Fruit fly (Drosophila melanogaster) whole organism, pupa: ENCODE measurements around the gene CG14280.

ENCODE experiments used
- CG10348 ChIP-seq: fragments of 200-800 bp; sonication (Bioruptor generic); IDR thresholded peaks from 2 replicates; pipeline ENCODE4 v1.3.6; 2022; ENCODE audit warnings: missing biosample characterization, missing genetic modification characterization
- CG12605 ChIP-seq: fragments of 200-800 bp; sonication (Bioruptor generic); IDR thresholded peaks from 2 replicates; pipeline ENCODE4 v1.3.6; 2022; ENCODE audit warnings: missing biosample characterization, missing genetic modification characterization
- CG13204 ChIP-seq: fragments of 200-800 bp; sonication (Bioruptor generic); optimal IDR thresholded peaks from 2 replicates; lab custom pipeline; 2018; ENCODE audit warnings: missing biosample characterization, mild to moderate bottlenecking, missing genetic modification characterization, moderate library complexity
- CG14655 ChIP-seq: fragments of 200-800 bp; sonication (Bioruptor generic); optimal IDR thresholded peaks from 3 replicates; lab custom pipeline; 2017; ENCODE audit warnings: mild to moderate bottlenecking, missing biosample characterization, missing genetic modification reagents, missing genetic modification characterization
- CG15710 ChIP-seq: fragments of 200-800 bp; sonication (Bioruptor generic); optimal IDR thresholded peaks from 2 replicates; lab custom pipeline; 2018; ENCODE audit warnings: missing biosample characterization, mild to moderate bottlenecking, missing genetic modification characterization, moderate library complexity
- CG17806 ChIP-seq: fragments of 200-800 bp; sonication (Bioruptor generic); optimal IDR thresholded peaks from 2 replicates; lab custom pipeline; 2018; ENCODE audit warnings: missing biosample characterization, mild to moderate bottlenecking, missing genetic modification characterization, moderate library complexity
- CG32121 ChIP-seq: fragments of 200-800 bp; sonication (Bioruptor generic); IDR thresholded peaks from 2 replicates; pipeline ENCODE4 v1.3.6; 2022; ENCODE audit warnings: missing biosample characterization, missing genetic modification characterization
- CG34367 ChIP-seq: fragments of 200-800 bp; sonication (Bioruptor generic); optimal IDR thresholded peaks from 2 replicates; lab custom pipeline; 2018; ENCODE audit warnings: missing biosample characterization, mild to moderate bottlenecking, missing genetic modification characterization
- CG4496 ChIP-seq: fragments of 200-800 bp; sonication (Bioruptor generic); IDR thresholded peaks from 3 replicates; pipeline ENCODE4 v1.3.6; 2022; ENCODE audit warnings: missing biosample characterization, missing genetic modification characterization
- CG8159 ChIP-seq: fragments of 200-800 bp; sonication (Bioruptor generic); optimal IDR thresholded peaks from 3 replicates; lab custom pipeline; 2018; ENCODE audit warnings: missing biosample characterization, mild to moderate bottlenecking, missing genetic modification characterization, moderate library complexity
- CG8301 ChIP-seq: fragments of 200-800 bp; sonication (Bioruptor generic); optimal IDR thresholded peaks from 2 replicates; lab custom pipeline; 2018; ENCODE audit warnings: missing biosample characterization, mild to moderate bottlenecking, missing genetic modification characterization
- CG9948 ChIP-seq: fragments of 200-800 bp; sonication (Bioruptor generic); optimal IDR thresholded peaks from 2 replicates; lab custom pipeline; 2018; ENCODE audit warnings: missing biosample characterization, mild to moderate bottlenecking, missing genetic modification characterization, moderate library complexity
- D1 ChIP-seq: fragments of 200-800 bp; sonication (Bioruptor generic); optimal IDR thresholded peaks from 2 replicates; lab custom pipeline; 2018; ENCODE audit warnings: missing biosample characterization, mild to moderate bottlenecking, missing genetic modification characterization, moderate library complexity
- EcR ChIP-seq: fragments of 200-800 bp; sonication (Bioruptor generic); optimal IDR thresholded peaks from 3 replicates; lab custom pipeline; 2019; ENCODE audit warnings: missing biosample characterization, missing genetic modification characterization, mild to moderate bottlenecking, moderate library complexity, missing genetic modification reagents
- Ets98B ChIP-seq: fragments of 200-800 bp; sonication (Bioruptor generic); IDR thresholded peaks from 2 replicates; pipeline ENCODE4 v1.3.6; 2022; ENCODE audit warnings: missing biosample characterization, missing genetic modification characterization
- Pif1A ChIP-seq: fragments of 200-800 bp; sonication (Bioruptor generic); optimal IDR thresholded peaks from 3 replicates; lab custom pipeline; 2016; ENCODE audit warnings: missing biosample characterization, missing genetic modification characterization
- Pif1B ChIP-seq: fragments of 200-800 bp; sonication (Bioruptor generic); optimal IDR thresholded peaks from 3 replicates; lab custom pipeline; 2016; ENCODE audit warnings: missing biosample characterization, missing genetic modification characterization
- Snoo ChIP-seq: fragments of 200-800 bp; sonication (Bioruptor generic); optimal IDR thresholded peaks from 3 replicates; lab custom pipeline; 2017; ENCODE audit warnings: missing biosample characterization, mild to moderate bottlenecking, missing genetic modification characterization, inconsistent platforms
- fd96Ca ChIP-seq: fragments of 200-800 bp; sonication (Bioruptor generic); IDR thresholded peaks from 3 replicates; pipeline ENCODE4 v1.3.6; 2022; ENCODE audit warnings: missing biosample characterization, missing genetic modification characterization
- gl ChIP-seq: fragments of 200-800 bp; sonication (Bioruptor generic); optimal IDR thresholded peaks from 2 replicates; lab custom pipeline; 2018; ENCODE audit warnings: missing biosample characterization, mild to moderate bottlenecking, missing genetic modification characterization
- rn ChIP-seq: fragments of 200-800 bp; sonication (Bioruptor generic); IDR thresholded peaks from 2 replicates; pipeline ENCODE4 v1.3.6; 2022; ENCODE audit warnings: missing biosample characterization, missing genetic modification characterization

Gene CG14280

dm6 chr3R:19286488-19286887, 29.9 kb downstream of the CG14280 start:
- TF ChIP-seq CG15710 (tag; lab: Kevin White, UChicago): peak; percentile 87
- peak; percentile 79 for TF ChIP-seq gl (tag; lab: Kevin White, UChicago)
- peak; percentile 90 for TF ChIP-seq CG34367 (tag; lab: Kevin White, UChicago)
- TF ChIP-seq CG8301: peak; percentile 48
- TF ChIP-seq CG17806: peak; percentile 89
- peak; percentile 78 for TF ChIP-seq Pif1B (GFP tag; lab: Kevin White, UChicago)
- peak; percentile 71 for TF ChIP-seq Pif1A (GFP tag; lab: Kevin White, UChicago)
- TF ChIP-seq fd96Ca (GFP tag; lab: Robert Waterston, UW): 0 out of 3 replicates have a peak, but pooled peaks have one; percentile 54
- TF ChIP-seq CG8159 (tag; lab: Kevin White, UChicago): peak; percentile 92
- peak; percentile 70 for TF ChIP-seq CG14655 (GFP tag; lab: Kevin White, UChicago)
- TF ChIP-seq D1 (tag; lab: Kevin White, UChicago): peak; percentile 73
- TF ChIP-seq rn (GFP tag; lab: Robert Waterston, UW): no peak
- TF ChIP-seq Ets98B (GFP tag; lab: Robert Waterston, UW): no peak
- TF ChIP-seq Snoo (tag; lab: Kevin White, UChicago): peak; percentile 88
- no peak for TF ChIP-seq CG12605 (GFP tag; lab: Robert Waterston, UW)
- TF ChIP-seq CG4496 (GFP tag; lab: Robert Waterston, UW): peak; percentile 71
- no peak for TF ChIP-seq CG10348 (GFP tag; lab: Robert Waterston, UW)
- peak; percentile 5 for TF ChIP-seq EcR (GFP tag; lab: Kevin White, UChicago)
- no peak for TF ChIP-seq CG32121 (GFP tag; lab: Robert Waterston, UW)
- TF ChIP-seq CG13204 (GFP tag; lab: Kevin White, UChicago): peak; percentile 78
- peak; percentile 87 for TF ChIP-seq CG9948 (tag; lab: Kevin White, UChicago)
- TF ChIP-seq, all 21 proteins: peak for 16

DNA sequence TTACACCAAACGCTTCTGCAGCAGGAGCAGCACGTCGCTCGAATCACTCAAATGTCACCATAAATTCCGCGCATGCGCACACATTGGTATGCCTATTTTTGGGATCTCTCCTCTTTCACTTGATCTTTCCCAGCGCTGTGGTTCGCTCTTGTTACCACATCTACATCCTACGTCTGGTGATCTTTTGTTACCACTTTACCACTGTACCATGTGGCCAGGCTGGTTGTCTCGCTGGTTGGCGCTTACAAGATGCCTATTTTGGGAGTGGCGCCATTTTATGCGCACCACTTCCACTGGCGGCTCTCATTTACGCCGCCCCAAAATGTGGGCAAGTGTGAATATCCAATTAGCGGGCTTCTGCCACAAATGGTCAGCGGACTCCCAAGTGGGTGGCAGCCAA, 31.1 kb downstream of the CG14280 start:
- no peak for TF ChIP-seq CG15710 (tag; lab: Kevin White, UChicago)
- no peak for TF ChIP-seq CG10348 (GFP tag; lab: Robert Waterston, UW)
- TF ChIP-seq Snoo (tag; lab: Kevin White, UChicago): no peak
- TF ChIP-seq gl (tag; lab: Kevin White, UChicago): no peak
- TF ChIP-seq EcR (GFP tag; lab: Kevin White, UChicago): no peak
- TF ChIP-seq fd96Ca (GFP tag; lab: Robert Waterston, UW): no peak
- TF ChIP-seq CG34367 (tag; lab: Kevin White, UChicago): no peak
- no peak for TF ChIP-seq Pif1B (GFP tag; lab: Kevin White, UChicago)
- TF ChIP-seq CG32121 (GFP tag; lab: Robert Waterston, UW): no peak
- TF ChIP-seq CG9948 (tag; lab: Kevin White, UChicago): no peak
- TF ChIP-seq CG14655 (GFP tag; lab: Kevin White, UChicago): no peak
- TF ChIP-seq D1 (tag; lab: Kevin White, UChicago): no peak
- TF ChIP-seq CG8301: no peak

DNA sequence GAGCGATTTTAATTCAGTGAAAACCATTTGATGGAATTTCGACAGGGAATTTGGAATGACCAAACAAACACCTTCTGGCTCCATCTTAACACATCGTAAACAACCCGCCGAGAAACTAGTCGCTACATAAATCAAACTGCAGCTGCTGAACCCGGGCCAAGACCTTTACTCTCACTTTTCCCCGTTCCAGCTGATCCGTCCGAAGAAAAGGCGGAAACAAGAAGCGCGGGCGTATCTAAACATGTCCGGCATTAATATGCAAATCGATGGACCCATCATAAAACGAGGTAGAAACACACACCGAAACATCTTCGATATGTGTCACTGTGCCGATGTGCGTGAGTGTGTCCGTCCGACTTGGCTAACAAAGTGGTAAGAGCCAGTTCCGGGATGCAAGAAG, 36.4 kb downstream of the CG14280 start:
- TF ChIP-seq CG9948 (tag; lab: Kevin White, UChicago) (no peak), Pif1B (GFP tag; lab: Kevin White, UChicago) (no peak), CG8159 (tag; lab: Kevin White, UChicago) (no peak), Pif1A (GFP tag; lab: Kevin White, UChicago) (no peak), EcR (GFP tag; lab: Kevin White, UChicago) (no peak), fd96Ca (GFP tag; lab: Robert Waterston, UW) (no peak), D1 (tag; lab: Kevin White, UChicago) (no peak), CG8301 (no peak), gl (tag; lab: Kevin White, UChicago) (no peak), rn (GFP tag; lab: Robert Waterston, UW) (no peak), CG12605 (GFP tag; lab: Robert Waterston, UW) (no peak), CG4496 (GFP tag; lab: Robert Waterston, UW) (no peak)

- TF ChIP-seq CG8301 (no peak), gl (tag; lab: Kevin White, UChicago) (no peak), Pif1A (GFP tag; lab: Kevin White, UChicago) (no peak), CG4496 (GFP tag; lab: Robert Waterston, UW) (no peak), CG13204 (GFP tag; lab: Kevin White, UChicago) (no peak), CG12605 (GFP tag; lab: Robert Waterston, UW) (no peak), CG32121 (GFP tag; lab: Robert Waterston, UW) (no peak), Pif1B (GFP tag; lab: Kevin White, UChicago) (no peak), CG9948 (tag; lab: Kevin White, UChicago) (no peak), CG34367 (tag; lab: Kevin White, UChicago) (no peak), Ets98B (GFP tag; lab: Robert Waterston, UW) (no peak), CG17806 (no peak), fd96Ca (GFP tag; lab: Robert Waterston, UW) (no peak), CG14655 (GFP tag; lab: Kevin White, UChicago) (no peak), D1 (tag; lab: Kevin White, UChicago) (no peak), CG8159 (tag; lab: Kevin White, UChicago) (no peak)
Measured at dm6 chr3R:19293873-19294272, 37.3 kb downstream of the CG14280 start.

- no peak for TF ChIP-seq CG32121 (GFP tag; lab: Robert Waterston, UW)
- no peak for TF ChIP-seq EcR (GFP tag; lab: Kevin White, UChicago)
- no peak for TF ChIP-seq CG17806
- TF ChIP-seq CG34367 (tag; lab: Kevin White, UChicago): no peak
Measured at dm6 chr3R:19297595-19297994, 41.0 kb downstream of the CG14280 start, which contains the start of gene CG44174. Gene CG44174, minus strand, starts transcription at chr3R:19297695.
